Worm (Caenorhabditis elegans) whole organism, young adult: ENCODE results near the gene haf-8.
A peak's percentile ranks its signal among the peaks of the same experiment; 100 is the strongest.
"Not testable (repeated sequence)": the region's sequence is repeated elsewhere in the genome, so short reads cannot be mapped to it uniquely, and the experiment has no call there.

Experiments
- B0019.2 ChIP-seq: fragments of 200-800 bp; sonication (Bioruptor generic); conservative IDR thresholded peaks from 2 replicates; pipeline ENCODE4 v1.3.6; 2022; ENCODE audit warnings: missing genetic modification reagents, missing genetic modification characterization, missing compliant biosample characterization
- F23B12.7 ChIP-seq: sonication (generic microtip); optimal IDR thresholded peaks from 2 replicates; lab custom pipeline; 2017; ENCODE audit warnings: missing genetic modification characterization, mild to moderate bottlenecking, missing compliant biosample characterization, antibody characterized with exemption, moderate library complexity; ENCODE audit not compliant: insufficient read depth
- F33H1.4 ChIP-seq: fragments of 200-800 bp; sonication (Bioruptor generic); IDR thresholded peaks from 2 replicates; pipeline ENCODE4 v1.3.6; 2022; ENCODE audit warnings: missing genetic modification reagents, missing genetic modification characterization, missing compliant biosample characterization
- F49E8.2 ChIP-seq: sonication (generic microtip); optimal IDR thresholded peaks from 3 replicates; lab custom pipeline; 2017; ENCODE audit warnings: missing genetic modification characterization, mild to moderate bottlenecking, missing compliant biosample characterization, antibody characterized with exemption, moderate library complexity; ENCODE audit not compliant: insufficient read depth
- F55B11.4 ChIP-seq: sonication (generic microtip); optimal IDR thresholded peaks from 2 replicates; lab custom pipeline; 2016; ENCODE audit warnings: missing compliant biosample characterization, missing genetic modification characterization, borderline replicate concordance; ENCODE audit not compliant: insufficient read depth
- K11D2.4 ChIP-seq: fragments of 200-800 bp; sonication (Bioruptor generic); IDR thresholded peaks from 2 replicates; pipeline ENCODE4 v1.3.6; 2022; ENCODE audit warnings: missing genetic modification reagents, missing genetic modification characterization, missing compliant biosample characterization
- T07F8.4 ChIP-seq: sonication (generic microtip); optimal IDR thresholded peaks from 2 replicates; lab custom pipeline; 2016; ENCODE audit warnings: mild to moderate bottlenecking, missing genetic modification characterization, moderate library complexity, missing compliant biosample characterization
- ama-1 ChIP-seq, 3 experiments: fragments of 150-350 bp in 1 of 3; sonication (generic microtip) in 2 of 3; optimal IDR thresholded peaks; 2 replicates each; lab custom pipeline; 2014 to 2018; ENCODE audit warnings: missing biosample characterization in 2 of 3, missing genetic modification characterization in 2 of 3, missing genetic modification reagents in 2 of 3
- aptf-2 ChIP-seq: fragments of 200-800 bp; sonication (Bioruptor generic); conservative IDR thresholded peaks from 2 replicates; pipeline ENCODE4 v1.3.6; 2022; ENCODE audit warnings: missing genetic modification reagents, missing genetic modification characterization, missing compliant biosample characterization
- attf-6 ChIP-seq: fragments of 200-800 bp; sonication (Bioruptor generic); IDR thresholded peaks from 2 replicates; pipeline ENCODE4 v1.3.6; 2022; ENCODE audit warnings: missing genetic modification reagents, missing genetic modification characterization, missing compliant biosample characterization
- ceh-100 ChIP-seq: fragments of 200-800 bp; sonication (Bioruptor generic); IDR thresholded peaks from 2 replicates; pipeline ENCODE4 v1.3.6; 2022; ENCODE audit warnings: missing genetic modification reagents, missing genetic modification characterization, missing compliant biosample characterization
- ceh-79 ChIP-seq: sonication (generic microtip); optimal IDR thresholded peaks from 2 replicates; lab custom pipeline; 2017; ENCODE audit warnings: mild to moderate bottlenecking, missing genetic modification characterization, missing compliant biosample characterization
- ceh-91 ChIP-seq: fragments of 200-800 bp; sonication (Bioruptor generic); IDR thresholded peaks from 2 replicates; pipeline ENCODE4 v1.3.6; 2022; ENCODE audit warnings: missing genetic modification reagents, missing genetic modification characterization, missing compliant biosample characterization
- efl-1 ChIP-seq: fragments of 150-350 bp; optimal IDR thresholded peaks from 2 replicates; lab custom pipeline; 2014; ENCODE audit warnings: missing biosample characterization, missing genetic modification reagents, missing genetic modification characterization
- egrh-3 ChIP-seq: fragments of 200-800 bp; sonication (Bioruptor generic); IDR thresholded peaks from 2 replicates; pipeline ENCODE4 v1.3.6; 2022; ENCODE audit warnings: missing genetic modification reagents, missing genetic modification characterization, missing compliant biosample characterization
- hmg-1.2 ChIP-seq: fragments of 200-800 bp; sonication (Bioruptor generic); IDR thresholded peaks from 2 replicates; pipeline ENCODE4 v1.3.6; 2022; ENCODE audit warnings: missing genetic modification reagents, missing genetic modification characterization, missing compliant biosample characterization
- hmg-20 ChIP-seq: fragments of 200-800 bp; sonication (Bioruptor generic); IDR thresholded peaks from 2 replicates; pipeline ENCODE4 v1.3.6; 2022; ENCODE audit warnings: missing genetic modification reagents, missing genetic modification characterization, missing compliant biosample characterization
- hsf-1 ChIP-seq: fragments of 200-800 bp; sonication (Bioruptor generic); IDR thresholded peaks from 2 replicates; pipeline ENCODE4 v1.3.6; 2022; ENCODE audit warnings: missing genetic modification reagents, missing genetic modification characterization, missing compliant biosample characterization
- let-607 ChIP-seq, 2 experiments: fragments of 200-800 bp in 1 of 2; sonication (Bioruptor generic) in 1 of 2; sonication (generic microtip) in 1 of 2; optimal IDR thresholded peaks; 2 replicates each; lab custom pipeline; 2016 to 2018; ENCODE audit warnings: mild to moderate bottlenecking in 2 of 2, missing compliant biosample characterization in 2 of 2, missing genetic modification characterization in 2 of 2, moderate library complexity in 2 of 2, missing genotype in 1 of 2
- madf-3 ChIP-seq: fragments of 200-800 bp; sonication (Bioruptor generic); IDR thresholded peaks from 2 replicates; pipeline ENCODE4 v1.3.6; 2022; ENCODE audit warnings: missing genetic modification reagents, missing genetic modification characterization, missing compliant biosample characterization
- madf-6 ChIP-seq: fragments of 200-800 bp; sonication (Bioruptor generic); IDR thresholded peaks from 2 replicates; pipeline ENCODE4 v1.3.6; 2022; ENCODE audit warnings: missing genetic modification reagents, missing genetic modification characterization, missing compliant biosample characterization
- nhr-179 ChIP-seq: sonication (generic microtip); optimal IDR thresholded peaks from 2 replicates; lab custom pipeline; 2016; ENCODE audit warnings: mild to moderate bottlenecking, missing genetic modification characterization, missing compliant biosample characterization
- pha-4 ChIP-seq: fragments of 150-350 bp; sonication (generic microtip); optimal IDR thresholded peaks from 2 replicates; lab custom pipeline; 2014; ENCODE audit warnings: missing biosample characterization, missing genetic modification reagents, missing genetic modification characterization
- snpc-4 ChIP-seq, 5 experiments: fragments of 150-350 bp in 1 of 5; sonication (generic microtip) in 4 of 5; optimal IDR thresholded peaks; 2 replicates each; lab custom pipeline; 2014 to 2018; ENCODE audit warnings: missing genetic modification characterization in 5 of 5, missing biosample characterization in 3 of 5, antibody characterized with exemption in 2 of 5, mild to moderate bottlenecking in 2 of 5, missing compliant biosample characterization in 2 of 5, missing genotype in 2 of 5, moderate library complexity in 2 of 5, missing genetic modification reagents in 1 of 5
- tbx-9 ChIP-seq: sonication (generic microtip); optimal IDR thresholded peaks from 2 replicates; lab custom pipeline; 2016; ENCODE audit warnings: borderline replicate concordance, missing genetic modification characterization, inconsistent platforms, missing compliant biosample characterization
- xnd-1 ChIP-seq: sonication (generic microtip); optimal IDR thresholded peaks from 2 replicates; lab custom pipeline; 2016; ENCODE audit warnings: missing genotype, missing genetic modification reagents, missing genetic modification characterization, missing compliant biosample characterization
- ztf-25 ChIP-seq: fragments of 200-800 bp; sonication (Bioruptor generic); IDR thresholded peaks from 2 replicates; pipeline ENCODE4 v1.3.6; 2022; ENCODE audit warnings: missing genetic modification reagents, missing genetic modification characterization, missing compliant biosample characterization
- ztf-26 ChIP-seq: sonication (generic microtip); optimal IDR thresholded peaks from 2 replicates; lab custom pipeline; 2017; ENCODE audit warnings: missing genetic modification characterization, missing compliant biosample characterization

haf-8 gene

DNA sequence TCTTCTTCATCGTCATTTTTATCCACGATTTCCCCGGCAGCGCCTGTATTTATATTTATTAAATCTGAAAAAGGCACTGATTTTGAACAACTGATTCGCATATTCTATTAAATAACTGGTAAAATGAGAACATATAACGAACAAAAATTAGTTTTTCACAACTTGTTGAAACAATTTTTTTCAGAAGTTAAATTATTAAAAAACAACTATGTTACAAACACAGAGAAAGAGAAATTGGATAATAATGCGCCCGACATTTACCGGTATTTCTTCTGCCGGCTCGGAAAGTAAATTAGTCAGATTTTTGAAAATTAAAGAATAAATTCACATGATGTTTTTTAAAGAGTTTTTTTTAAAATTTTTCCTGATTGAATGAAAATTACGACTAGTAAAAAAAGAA is at the start of gene haf-8:
haf-8 (minus strand) TSS at position 101 of the 400 bp plus-strand sequence.
- TF ChIP-seq hmg-20 (GFP tag; lab: Robert Waterston, UW): no peak
- TF ChIP-seq madf-3 (GFP tag; lab: Robert Waterston, UW): no peak
- TF ChIP-seq efl-1 (GFP tag; lab: Kevin White, UChicago): no peak
- TF ChIP-seq B0019.2 (GFP tag; lab: Robert Waterston, UW): no peak
- no peak for TF ChIP-seq ztf-26
- no peak for TF ChIP-seq F23B12.7
- no peak for TF ChIP-seq aptf-2 (GFP tag; lab: Robert Waterston, UW)
- no peak for TF ChIP-seq nhr-179 (tag; lab: Kevin White, UChicago)
- TF ChIP-seq pha-4 (tag; lab: Kevin White, UChicago): no peak
- no peak for TF ChIP-seq ceh-100
- TF ChIP-seq xnd-1 (tag; lab: Kevin White, UChicago): no peak
- no peak for TF ChIP-seq ama-1 (optimal IDR thresholded peaks at IDR 0.05; lab: Kevin White, UChicago)
- TF ChIP-seq ama-1 (GFP tag; optimal IDR thresholded peaks at IDR 0.05; lab: Kevin White, UChicago): no peak
- no peak for TF ChIP-seq F55B11.4 (tag; lab: Kevin White, UChicago)
- no peak for TF ChIP-seq let-607 (tag; optimal IDR thresholded peaks at IDR 0.05; lab: Kevin White, UChicago)
- TF ChIP-seq K11D2.4 (GFP tag; lab: Robert Waterston, UW): no peak
- TF ChIP-seq ztf-25 (GFP tag; lab: Robert Waterston, UW): no peak
- no peak for TF ChIP-seq ceh-79
- TF ChIP-seq F33H1.4 (GFP tag; lab: Robert Waterston, UW): no peak
- no peak for TF ChIP-seq hmg-1.2 (GFP tag; lab: Robert Waterston, UW)

ce11 chrIV:14747578-14748208 is 48.0 kb upstream of the haf-8 start:
- TF ChIP-seq attf-6 (GFP tag; lab: Robert Waterston, UW): peak; percentile 90
- TF ChIP-seq egrh-3 (GFP tag; lab: Robert Waterston, UW): peak; percentile 51; the same call in 1 of the 2 replicates
- TF ChIP-seq snpc-4 (GFP tag; optimal IDR thresholded peaks at IDR 0.05; lab: Kevin White, UChicago): not testable (repeated sequence)
- TF ChIP-seq snpc-4 (tag; optimal IDR thresholded peaks at IDR 0.05; lab: Kevin White, UChicago): peak in 2 of 4 experiments; percentile 81 to 94

DNA sequence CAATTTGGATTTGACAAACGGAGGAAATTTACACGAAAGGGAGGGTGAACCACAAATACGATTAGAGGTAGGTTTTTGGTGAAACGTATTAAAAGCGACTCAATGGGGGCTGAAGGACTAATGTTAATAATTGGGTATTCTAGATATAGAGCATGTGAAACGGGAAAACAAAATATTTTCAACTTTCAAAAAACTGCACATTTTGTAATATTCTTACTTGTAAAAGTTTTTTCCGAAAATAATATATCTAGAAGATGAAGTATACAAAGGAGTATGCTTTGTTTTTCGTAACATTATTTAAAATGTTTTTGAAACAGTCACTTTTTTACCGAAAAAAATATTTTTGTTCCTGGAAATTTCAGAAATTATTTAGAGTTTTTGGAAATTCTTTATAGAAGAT is 42.2 kb upstream of the haf-8 start:
- TF ChIP-seq let-607 (tag; optimal IDR thresholded peaks at IDR 0.05; lab: Kevin White, UChicago) (no peak), tbx-9 (tag; lab: Kevin White, UChicago) (no peak)

DNA sequence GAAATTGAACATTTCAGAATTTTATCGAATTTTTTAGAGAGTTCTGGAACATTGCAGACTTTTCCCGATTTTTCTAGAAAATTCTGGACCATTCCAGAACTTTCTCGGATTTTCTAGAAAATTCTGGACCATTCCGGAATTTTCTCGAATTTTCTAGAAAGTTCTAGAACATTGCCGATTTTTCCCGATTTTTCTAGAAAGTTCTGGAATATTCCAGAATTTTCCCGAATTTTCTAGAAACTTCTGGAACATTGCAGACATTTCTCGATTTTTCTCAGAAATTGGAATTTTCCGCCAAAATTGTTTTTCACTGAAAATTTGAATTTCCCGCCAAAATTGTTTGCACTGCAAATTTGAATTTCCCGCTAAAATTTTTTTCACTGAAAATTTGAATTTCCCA is 40.4 kb upstream of the haf-8 start:
- peak; percentile 92 for TF ChIP-seq hsf-1 (GFP tag; lab: Robert Waterston, UW)
- TF ChIP-seq, all 124 proteins: peak for 1; not testable (repeated sequence) for 123

DNA sequence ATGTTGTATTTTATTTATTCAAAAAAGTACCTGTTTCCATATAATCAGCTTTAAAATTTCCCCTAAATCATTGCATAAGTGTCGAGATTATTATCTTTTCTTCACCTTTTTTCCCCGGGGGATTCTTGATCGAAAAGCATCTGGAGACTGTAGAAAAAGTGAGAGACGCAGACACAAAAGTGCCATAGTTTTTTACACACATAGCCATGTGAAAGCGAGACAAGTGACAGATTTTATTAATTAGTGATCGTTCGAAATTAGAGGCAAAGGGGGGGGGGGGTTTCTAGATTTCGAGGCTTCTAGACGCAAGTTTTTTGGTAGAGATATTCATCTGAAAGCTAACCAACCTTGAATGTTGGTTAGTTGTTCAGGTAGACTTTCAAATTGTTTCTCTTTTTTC is 29.5 kb upstream of the haf-8 start:
- no peak for TF ChIP-seq ceh-91 (GFP tag; lab: Robert Waterston, UW)
- no peak for TF ChIP-seq madf-6 (GFP tag; lab: Robert Waterston, UW)
- TF ChIP-seq F49E8.2 (tag; lab: Kevin White, UChicago): no peak

DNA sequence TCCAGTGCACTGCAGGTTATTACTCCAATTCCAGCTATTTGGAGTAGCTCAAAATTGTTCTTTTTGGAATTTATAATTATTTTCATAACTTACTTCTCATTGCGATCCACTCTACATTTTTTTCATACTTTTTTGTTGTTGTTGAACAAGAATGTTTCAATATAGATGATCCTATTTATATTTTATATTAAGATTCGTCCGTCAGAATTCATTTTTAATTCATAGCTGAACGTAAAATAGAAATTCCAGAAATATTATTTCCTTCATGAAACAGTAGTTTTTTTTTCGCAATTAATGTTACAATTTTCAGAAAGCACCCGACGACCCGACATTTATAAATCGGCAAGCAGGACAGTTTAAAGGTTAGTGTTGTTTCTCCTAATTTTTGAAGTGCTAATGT is 28.5 kb upstream of the haf-8 start, which contains the start of gene Y57G11C.42:
Y57G11C.42 (plus strand) TSS at position 301 of the 400 bp plus-strand sequence.
- TF ChIP-seq F49E8.2 (tag; lab: Kevin White, UChicago) (no peak), snpc-4 (GFP tag; optimal IDR thresholded peaks at IDR 0.05; lab: Kevin White, UChicago) (no peak), snpc-4 (tag; optimal IDR thresholded peaks at IDR 0.05; lab: Kevin White, UChicago) (peak in 1 of 4 experiments; percentile 22), T07F8.4 (tag; lab: Kevin White, UChicago) (no peak)
- TF ChIP-seq, all 124 proteins: peak for 1
